Worm (Caenorhabditis elegans) whole organism, mixed stage, embryonic: ENCODE data around the gene hmt-1.

ENCODE experiments used
- blmp-1 ChIP-seq: fragments of 150-350 bp; optimal IDR thresholded peaks from 2 replicates; lab custom pipeline; 2014; ENCODE audit warnings: missing biosample characterization, missing genetic modification characterization
- ces-1 ChIP-seq: fragments of 150-350 bp; optimal IDR thresholded peaks from 2 replicates; lab custom pipeline; 2014; ENCODE audit warnings: missing biosample characterization, missing genetic modification reagents, missing genetic modification characterization
- drap-1 ChIP-seq: fragments of 200-800 bp; sonication (Bioruptor generic); optimal IDR thresholded peaks from 3 replicates; lab custom pipeline; 2018; ENCODE audit warnings: mild to moderate bottlenecking, missing genetic modification characterization, missing compliant biosample characterization
- mep-1 ChIP-seq: fragments of 150-350 bp; optimal IDR thresholded peaks from 2 replicates; lab custom pipeline; 2017; ENCODE audit warnings: missing biosample characterization, missing genetic modification reagents, missing genetic modification characterization, inconsistent platforms
- nhr-237 ChIP-seq: fragments of 150-350 bp; optimal IDR thresholded peaks from 2 replicates; lab custom pipeline; 2014; ENCODE audit warnings: missing biosample characterization, missing genetic modification characterization
- nhr-28 ChIP-seq: fragments of 150-350 bp; optimal IDR thresholded peaks from 2 replicates; lab custom pipeline; 2014; ENCODE audit warnings: missing biosample characterization, missing genetic modification characterization
- nhr-76 ChIP-seq: sonication (generic microtip); optimal IDR thresholded peaks from 2 replicates; lab custom pipeline; 2017; ENCODE audit warnings: missing biosample characterization, missing genetic modification characterization
- pha-4 ChIP-seq: fragments of 150-350 bp; optimal IDR thresholded peaks from 2 replicates; lab custom pipeline; 2018; ENCODE audit warnings: missing biosample characterization, missing genetic modification reagents, missing genetic modification characterization
- snpc-4 ChIP-seq: fragments of 150-350 bp; optimal IDR thresholded peaks from 2 replicates; lab custom pipeline; 2014; ENCODE audit warnings: missing biosample characterization, missing genetic modification characterization
- sptf-1 ChIP-seq: sonication (generic microtip); optimal IDR thresholded peaks from 2 replicates; lab custom pipeline; 2017; ENCODE audit warnings: mild to moderate bottlenecking, missing genetic modification characterization, moderate library complexity, missing compliant biosample characterization
- unc-62 ChIP-seq: fragments of 150-350 bp; optimal IDR thresholded peaks from 2 replicates; lab custom pipeline; 2014; ENCODE audit warnings: missing biosample characterization, missing genetic modification reagents, missing genetic modification characterization
- ztf-11 ChIP-seq: fragments of 150-350 bp; optimal IDR thresholded peaks from 2 replicates; lab custom pipeline; 2014; ENCODE audit warnings: missing biosample characterization, missing genetic modification characterization

DNA sequence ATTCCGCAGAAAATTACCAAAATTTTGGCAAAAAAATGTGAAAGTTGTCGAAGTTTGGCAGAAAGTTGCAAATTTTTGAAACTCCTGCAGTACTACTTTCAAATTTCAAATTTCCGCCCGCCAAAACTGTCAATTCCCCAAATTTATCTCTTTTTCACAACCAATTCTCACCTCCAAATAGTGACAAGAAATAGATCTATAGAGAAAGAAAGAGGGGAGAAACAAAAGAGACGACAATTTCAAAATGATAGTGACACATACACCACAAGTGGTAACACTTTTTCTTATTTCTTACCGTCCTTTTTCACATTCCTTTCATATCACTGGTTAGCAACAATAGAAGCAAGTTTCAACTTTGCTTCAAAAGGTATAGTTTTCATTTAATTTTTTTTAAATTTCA lies 15.8 kb downstream of the hmt-1 start:
- TF ChIP-seq ztf-11 (tag; lab: Kevin White, UChicago) (no peak), mep-1 (tag; lab: Kevin White, UChicago) (no peak), ces-1 (GFP tag; lab: Kevin White, UChicago) (no peak), sptf-1 (no peak), drap-1 (GFP tag; lab: Kevin White, UChicago) (no peak), snpc-4 (no peak), nhr-28 (tag; lab: Kevin White, UChicago) (no peak), unc-62 (GFP tag; lab: Kevin White, UChicago) (no peak), pha-4 (tag; lab: Kevin White, UChicago) (no peak), nhr-76 (tag; lab: Kevin White, UChicago) (no peak), nhr-237 (tag; lab: Kevin White, UChicago) (no peak), blmp-1 (tag; lab: Kevin White, UChicago) (no peak)
